Worm (Caenorhabditis elegans): ENCODE measurements around the gene aos-1.

- no peak for TF ChIP-seq snpc-4 (tag; optimal IDR thresholded peaks at IDR 0.05)
- TF ChIP-seq irx-1 (tag; optimal IDR thresholded peaks at IDR 0.05) = no peak
- TF ChIP-seq mab-9 (GFP tag; IDR thresholded peaks at IDR 0.05) = no peak
- TF ChIP-seq ama-1 (optimal IDR thresholded peaks at IDR 0.05) = no peak
- TF ChIP-seq aly-2 (tag; optimal IDR thresholded peaks at IDR 0.05) = no peak
- no peak for TF ChIP-seq unc-130 (tag; optimal IDR thresholded peaks at IDR 0.05)
- TF ChIP-seq lin-13 (GFP tag; optimal IDR thresholded peaks at IDR 0.05) = no peak
- TF ChIP-seq ztf-11 (tag; optimal IDR thresholded peaks at IDR 0.05) = no peak
- TF ChIP-seq unc-62 (GFP tag; optimal IDR thresholded peaks at IDR 0.05) = no peak
- no peak for TF ChIP-seq nhr-11 (tag; optimal IDR thresholded peaks at IDR 0.05)
These were observed 28.2 kb downstream of the aos-1 start, which contains the start of gene C08B6.14 for ce11 chrV:10101916-10102315.

All from whole organism, L1 larva.